Fruit fly (Drosophila melanogaster) whole organism, pupa: ENCODE results near the gene Prosalpha4T1.

Experiments used
- CG14655 ChIP-seq: fragments of 200-800 bp; sonication (Bioruptor generic); optimal IDR thresholded peaks from 3 replicates; lab custom pipeline; 2017; ENCODE audit warnings: mild to moderate bottlenecking, missing biosample characterization, missing genetic modification reagents, missing genetic modification characterization
- CG4496 ChIP-seq: fragments of 200-800 bp; sonication (Bioruptor generic); IDR thresholded peaks from 3 replicates; pipeline ENCODE4 v1.3.6; 2022; ENCODE audit warnings: missing biosample characterization, missing genetic modification characterization
- CG8159 ChIP-seq: fragments of 200-800 bp; sonication (Bioruptor generic); optimal IDR thresholded peaks from 3 replicates; lab custom pipeline; 2018; ENCODE audit warnings: missing biosample characterization, mild to moderate bottlenecking, missing genetic modification characterization, moderate library complexity
- CG8301 ChIP-seq: fragments of 200-800 bp; sonication (Bioruptor generic); optimal IDR thresholded peaks from 2 replicates; lab custom pipeline; 2018; ENCODE audit warnings: missing biosample characterization, mild to moderate bottlenecking, missing genetic modification characterization
- CG9948 ChIP-seq: fragments of 200-800 bp; sonication (Bioruptor generic); optimal IDR thresholded peaks from 2 replicates; lab custom pipeline; 2018; ENCODE audit warnings: missing biosample characterization, mild to moderate bottlenecking, missing genetic modification characterization, moderate library complexity

DNA sequence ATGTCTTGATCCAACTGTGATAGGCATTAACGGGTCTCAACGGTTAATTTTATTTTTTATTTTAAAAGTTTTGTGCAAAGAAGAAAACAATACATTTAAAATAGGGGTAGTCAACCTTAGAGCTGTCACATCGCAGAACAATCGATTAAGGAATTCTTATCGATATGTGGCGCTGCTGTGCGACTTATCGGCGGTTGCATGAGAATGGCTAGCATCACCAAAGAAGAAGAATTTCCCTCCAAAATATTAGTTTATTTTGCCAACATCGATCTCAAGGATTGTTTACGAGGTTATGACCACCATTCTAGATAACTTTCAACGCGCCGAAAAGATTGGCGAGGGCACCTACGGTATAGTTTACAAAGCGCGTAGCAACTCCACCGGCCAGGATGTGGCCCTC lies 13.5 kb downstream of the Prosalpha4T1 start, which contains the start of gene Cdk2:
- TF ChIP-seq CG8301 (no peak), CG8159 (tag; lab: Kevin White, UChicago) (no peak), CG4496 (GFP tag; lab: Robert Waterston, UW) (peak; percentile 49; the same call in 2 of the 3 replicates), CG9948 (tag; lab: Kevin White, UChicago) (no peak), CG14655 (no peak)
